Worm (Caenorhabditis elegans) whole organism, L1 larva: ENCODE data around the gene fbxb-24.

Source experiments
- aha-1 ChIP-seq: fragments of 150-350 bp; optimal IDR thresholded peaks from 2 replicates; lab custom pipeline; 2014; ENCODE audit warnings: missing biosample characterization, missing genetic modification characterization
- aly-2 ChIP-seq: fragments of 150-350 bp; optimal IDR thresholded peaks from 2 replicates; lab custom pipeline; 2014; ENCODE audit warnings: missing biosample characterization, missing genetic modification characterization
- ceh-63 ChIP-seq: fragments of 200-800 bp; sonication (Bioruptor generic); optimal IDR thresholded peaks from 2 replicates; lab custom pipeline; 2018; ENCODE audit warnings: mild to moderate bottlenecking, missing genetic modification characterization, missing compliant biosample characterization
- ceh-82 ChIP-seq, 3 experiments: fragments of 150-350 bp in 1 of 3; sonication (generic microtip) in 2 of 3; optimal IDR thresholded peaks; 2 replicates each; lab custom pipeline; 2014 to 2017; ENCODE audit warnings: missing biosample characterization in 3 of 3, missing genetic modification characterization in 3 of 3
- ces-1 ChIP-seq: fragments of 150-350 bp; optimal IDR thresholded peaks from 2 replicates; lab custom pipeline; 2014; ENCODE audit warnings: missing biosample characterization, missing genetic modification reagents, missing genetic modification characterization
- dpl-1 ChIP-seq, 3 experiments: fragments of 150-350 bp in 2 of 3; sonication (generic microtip) in 1 of 3; optimal IDR thresholded peaks; 2 replicates each; lab custom pipeline; 2014 to 2017; ENCODE audit warnings: missing biosample characterization in 3 of 3, missing genetic modification characterization in 3 of 3, missing genetic modification reagents in 3 of 3
- dsc-1 ChIP-seq: sonication (generic microtip); optimal IDR thresholded peaks from 2 replicates; lab custom pipeline; 2016; ENCODE audit warnings: mild to moderate bottlenecking, missing genetic modification characterization, missing compliant biosample characterization
- efl-1 ChIP-seq, 4 experiments: fragments of 150-350 bp; optimal IDR thresholded peaks in 3 of 4; peaks in 1 of 4; 1 replicate in 1 of 4; 2 replicates in 3 of 4; lab custom pipeline; 2014; ENCODE audit warnings: missing biosample characterization in 2 of 4, missing genetic modification characterization in 2 of 4, missing genetic modification reagents in 2 of 4
- efl-3 ChIP-seq: fragments of 200-800 bp; sonication (Bioruptor generic); optimal IDR thresholded peaks from 2 replicates; lab custom pipeline; 2018; ENCODE audit warnings: mild to moderate bottlenecking, missing genetic modification characterization, missing compliant biosample characterization
- egl-13 ChIP-seq: sonication (generic microtip); optimal IDR thresholded peaks from 2 replicates; lab custom pipeline; 2016; ENCODE audit warnings: missing genotype, missing genetic modification reagents, missing genetic modification characterization, missing compliant biosample characterization
- elt-3 ChIP-seq, 6 experiments: fragments of 150-350 bp in 1 of 6; sonication (generic microtip); optimal IDR thresholded peaks; 2 replicates each; lab custom pipeline; 2017 to 2018; ENCODE audit warnings: missing biosample characterization in 6 of 6, missing genetic modification characterization in 6 of 6, inconsistent platforms in 1 of 6
- ets-5 ChIP-seq: fragments of 200-800 bp; sonication (Bioruptor generic); IDR thresholded peaks from 2 replicates; pipeline ENCODE4 v1.3.6; 2022; ENCODE audit warnings: missing genetic modification characterization, missing compliant biosample characterization
- fkh-10 ChIP-seq: sonication (generic microtip); optimal IDR thresholded peaks from 2 replicates; lab custom pipeline; 2017; ENCODE audit warnings: missing biosample characterization, missing genetic modification reagents, missing genetic modification characterization
- fkh-8 ChIP-seq: sonication (generic microtip); optimal IDR thresholded peaks from 2 replicates; lab custom pipeline; 2016; ENCODE audit warnings: mild to moderate bottlenecking, missing genetic modification characterization, missing compliant biosample characterization
- fos-1 ChIP-seq: fragments of 150-350 bp; optimal IDR thresholded peaks from 2 replicates; lab custom pipeline; 2014; ENCODE audit warnings: missing biosample characterization, missing genetic modification characterization
- hlh-17 ChIP-seq: fragments of 200-800 bp; sonication (Bioruptor generic); optimal IDR thresholded peaks from 2 replicates; lab custom pipeline; 2018; ENCODE audit warnings: missing genetic modification characterization, mild to moderate bottlenecking, missing compliant biosample characterization, moderate library complexity, borderline replicate concordance
- isw-1 ChIP-seq: fragments of 200-800 bp; sonication (Bioruptor generic); IDR thresholded peaks from 2 replicates; pipeline ENCODE4 v1.3.6; 2022; ENCODE audit warnings: missing genetic modification characterization, missing compliant biosample characterization
- jun-1 ChIP-seq: fragments of 150-350 bp; optimal IDR thresholded peaks from 2 replicates; lab custom pipeline; 2014; ENCODE audit warnings: missing biosample characterization, missing genetic modification reagents, missing genetic modification characterization
- lin-14 ChIP-seq: fragments of 200-800 bp; sonication (Bioruptor generic); optimal IDR thresholded peaks from 2 replicates; lab custom pipeline; 2018; ENCODE audit warnings: mild to moderate bottlenecking, missing genetic modification characterization, moderate library complexity, missing compliant biosample characterization
- lin-35 ChIP-seq, 2 experiments: fragments of 150-350 bp; optimal IDR thresholded peaks; 2 replicates each; lab custom pipeline; 2014; ENCODE audit warnings: missing biosample characterization in 2 of 2, missing genetic modification characterization in 2 of 2, missing genetic modification reagents in 2 of 2
- lsy-2 ChIP-seq, 2 experiments: fragments of 150-350 bp; optimal IDR thresholded peaks; 2 replicates each; lab custom pipeline; 2014; ENCODE audit warnings: missing biosample characterization in 2 of 2, missing genetic modification characterization in 2 of 2
- mef-2 ChIP-seq: fragments of 150-350 bp; optimal IDR thresholded peaks from 2 replicates; lab custom pipeline; 2014; ENCODE audit warnings: missing biosample characterization, missing genetic modification characterization
- nhr-11 ChIP-seq: fragments of 150-350 bp; optimal IDR thresholded peaks from 2 replicates; lab custom pipeline; 2014; ENCODE audit warnings: missing biosample characterization, missing genetic modification characterization
- nhr-19 ChIP-seq: fragments of 200-800 bp; sonication (Bioruptor generic); conservative IDR thresholded peaks from 2 replicates; pipeline ENCODE4 v1.3.6; 2022; ENCODE audit warnings: missing genetic modification characterization, missing compliant biosample characterization
- nhr-20 ChIP-seq: sonication (generic microtip); optimal IDR thresholded peaks from 2 replicates; lab custom pipeline; 2016; ENCODE audit warnings: mild to moderate bottlenecking, missing genetic modification characterization, missing compliant biosample characterization
- nhr-237 ChIP-seq: fragments of 150-350 bp; optimal IDR thresholded peaks from 2 replicates; lab custom pipeline; 2014; ENCODE audit warnings: missing biosample characterization, missing genetic modification characterization
- nhr-28 ChIP-seq: fragments of 150-350 bp; optimal IDR thresholded peaks from 2 replicates; lab custom pipeline; 2014; ENCODE audit warnings: missing biosample characterization, missing genetic modification characterization
- nhr-47 ChIP-seq: sonication (generic microtip); optimal IDR thresholded peaks from 2 replicates; lab custom pipeline; 2016; ENCODE audit warnings: mild to moderate bottlenecking, missing genetic modification characterization, moderate library complexity, missing compliant biosample characterization
- nhr-71 ChIP-seq: sonication (generic microtip); optimal IDR thresholded peaks from 2 replicates; lab custom pipeline; 2016; ENCODE audit warnings: mild to moderate bottlenecking, missing genetic modification characterization, moderate library complexity, missing compliant biosample characterization
- nhr-84 ChIP-seq: sonication (generic microtip); optimal IDR thresholded peaks from 2 replicates; lab custom pipeline; 2017; ENCODE audit warnings: missing biosample characterization, missing genetic modification characterization
- pax-3 ChIP-seq: fragments of 200-800 bp; sonication (Bioruptor generic); optimal IDR thresholded peaks from 2 replicates; lab custom pipeline; 2018; ENCODE audit warnings: mild to moderate bottlenecking, missing genetic modification characterization, moderate library complexity, missing compliant biosample characterization
- skn-1 ChIP-seq: fragments of 150-350 bp; optimal IDR thresholded peaks from 2 replicates; lab custom pipeline; 2014; ENCODE audit warnings: missing biosample characterization, missing genetic modification characterization
- snpc-4 ChIP-seq: fragments of 150-350 bp; optimal IDR thresholded peaks from 2 replicates; lab custom pipeline; 2014; ENCODE audit warnings: missing biosample characterization, missing genetic modification characterization
- snu-23 ChIP-seq: sonication (generic microtip); optimal IDR thresholded peaks from 2 replicates; lab custom pipeline; 2016; ENCODE audit warnings: missing genetic modification characterization, missing compliant biosample characterization
- sox-4 ChIP-seq: sonication (generic microtip); optimal IDR thresholded peaks from 2 replicates; lab custom pipeline; 2016; ENCODE audit warnings: missing genetic modification characterization, missing compliant biosample characterization
- swsn-7 ChIP-seq: sonication (generic microtip); optimal IDR thresholded peaks from 2 replicates; lab custom pipeline; 2016; ENCODE audit warnings: missing genetic modification characterization, missing compliant biosample characterization
- tbx-2 ChIP-seq: sonication (generic microtip); optimal IDR thresholded peaks from 2 replicates; lab custom pipeline; 2016; ENCODE audit warnings: missing genetic modification characterization, missing compliant biosample characterization
- unc-130 ChIP-seq: fragments of 150-350 bp; optimal IDR thresholded peaks from 2 replicates; lab custom pipeline; 2017; ENCODE audit warnings: missing biosample characterization, missing genetic modification characterization, inconsistent platforms
- unc-30 ChIP-seq: sonication (generic microtip); optimal IDR thresholded peaks from 2 replicates; lab custom pipeline; 2017; ENCODE audit warnings: missing biosample characterization, missing genetic modification characterization
- unc-86 ChIP-seq: sonication (generic microtip); optimal IDR thresholded peaks from 2 replicates; lab custom pipeline; 2016; ENCODE audit warnings: missing genetic modification characterization, missing compliant biosample characterization
- unc-98 ChIP-seq: fragments of 200-800 bp; sonication (Bioruptor generic); IDR thresholded peaks from 2 replicates; pipeline ENCODE4 v1.3.6; 2022; ENCODE audit warnings: missing genetic modification characterization, missing compliant biosample characterization
- xbp-1 ChIP-seq: sonication (generic microtip); optimal IDR thresholded peaks from 2 replicates; lab custom pipeline; 2016; ENCODE audit warnings: missing genetic modification characterization, missing compliant biosample characterization
- ztf-11 ChIP-seq, 2 experiments: sonication (generic microtip); optimal IDR thresholded peaks; 2 replicates each; lab custom pipeline; 2016 to 2017; ENCODE audit warnings: missing genetic modification characterization in 2 of 2, missing biosample characterization in 1 of 2, missing compliant biosample characterization in 1 of 2

Gene fbxb-24

ce11 chrIII:11935032-11935947, 26.5 kb downstream of the fbxb-24 start (continued):
- TF ChIP-seq skn-1 (no peak), unc-30 (tag; lab: Kevin White, UChicago) (no peak), elt-3 (tag; optimal IDR thresholded peaks at IDR 0.05; lab: Kevin White, UChicago) (no peak), unc-130 (tag; lab: Kevin White, UChicago) (no peak), ces-1 (GFP tag; lab: Kevin White, UChicago) (no peak), nhr-28 (no peak), ets-5 (GFP tag; lab: Robert Waterston, UW) (no peak), nhr-47 (tag; lab: Kevin White, UChicago) (peak; percentile 64), ceh-63 (GFP tag; lab: Kevin White, UChicago) (no peak), snpc-4 (tag; lab: Kevin White, UChicago) (no peak), isw-1 (GFP tag; lab: Robert Waterston, UW) (no peak), aly-2 (no peak), hlh-17 (GFP tag; lab: Kevin White, UChicago) (no peak), nhr-237 (tag; lab: Kevin White, UChicago) (no peak), lsy-2 (tag; optimal IDR thresholded peaks at IDR 0.05; lab: Kevin White, UChicago) (peak in 1 of 2 experiments; percentile 9), efl-3 (GFP tag; lab: Kevin White, UChicago) (no peak), nhr-20 (peak; percentile 13)

ce11 chrIII:11935948-11936280, 27.2 kb downstream of the fbxb-24 start:
- no peak for TF ChIP-seq efl-1 (optimal IDR thresholded peaks at IDR 0.05; lab: Kevin White, UChicago)
- TF ChIP-seq efl-1 (GFP tag; optimal IDR thresholded peaks at IDR 0.05 in 1 of 2; lab: Kevin White, UChicago), result peak in 1 of 2 experiments; percentile 92
- peak; percentile 23 for TF ChIP-seq pax-3 (tag; lab: Kevin White, UChicago)
- peak; percentile 90 for TF ChIP-seq fkh-8
- no peak for TF ChIP-seq ztf-11 (tag; optimal IDR thresholded peaks at IDR 0.05; lab: Kevin White, UChicago)
- peak in 1 of 2 experiments; percentile 41 for TF ChIP-seq lsy-2 (tag; optimal IDR thresholded peaks at IDR 0.05; lab: Kevin White, UChicago)
- TF ChIP-seq jun-1, result no peak
- no peak for TF ChIP-seq skn-1
- TF ChIP-seq dpl-1 (GFP tag; optimal IDR thresholded peaks at IDR 0.05; lab: Kevin White, UChicago), result no peak
- TF ChIP-seq hlh-17 (GFP tag; lab: Kevin White, UChicago), result no peak
- TF ChIP-seq nhr-47 (tag; lab: Kevin White, UChicago), result peak; percentile 65
- TF ChIP-seq lin-35 (GFP tag; optimal IDR thresholded peaks at IDR 0.05; lab: Kevin White, UChicago), result peak in 1 of 2 experiments; percentile 6
- peak; percentile 1 for TF ChIP-seq mef-2 (tag; lab: Kevin White, UChicago)
- TF ChIP-seq isw-1 (GFP tag; lab: Robert Waterston, UW), result peak; percentile 11
- TF ChIP-seq nhr-19 (GFP tag; lab: Robert Waterston, UW), result no peak
- no peak for TF ChIP-seq unc-98 (GFP tag; lab: Robert Waterston, UW)
- no peak for TF ChIP-seq nhr-11 (tag; lab: Kevin White, UChicago)
- TF ChIP-seq swsn-7, result peak; percentile 45
- TF ChIP-seq unc-86, result peak; percentile 18
- no peak for TF ChIP-seq nhr-84 (tag; lab: Kevin White, UChicago)
- TF ChIP-seq lin-14 (GFP tag; lab: Kevin White, UChicago), result peak; percentile 86
- peak; percentile 13 for TF ChIP-seq snu-23
- peak; percentile 75 for TF ChIP-seq egl-13 (tag; lab: Kevin White, UChicago)
- TF ChIP-seq nhr-71 (tag; lab: Kevin White, UChicago), result peak; percentile 60
- TF ChIP-seq fos-1 (tag; lab: Kevin White, UChicago), result peak; percentile 17
- peak; percentile 14 for TF ChIP-seq snpc-4 (tag; lab: Kevin White, UChicago)
- peak in 2 of 3 experiments; percentile 13 to 52 for TF ChIP-seq ceh-82 (tag; optimal IDR thresholded peaks at IDR 0.05; lab: Kevin White, UChicago)
- peak; percentile 31 for TF ChIP-seq dsc-1
- TF ChIP-seq aly-2, result peak; percentile 22
- no peak for TF ChIP-seq aha-1 (tag; lab: Kevin White, UChicago)
- TF ChIP-seq sox-4 (tag; lab: Kevin White, UChicago), result peak; percentile 27
- peak; percentile 12 for TF ChIP-seq tbx-2 (tag; lab: Kevin White, UChicago)
- peak; percentile 9 for TF ChIP-seq xbp-1 (tag; lab: Kevin White, UChicago)
- TF ChIP-seq fkh-10 (GFP tag; lab: Kevin White, UChicago), result peak; percentile 20
